Worm (Caenorhabditis elegans) whole organism, L1 larva: Measurements from ENCODE around the gene Y56A3A.2.

Experiments used
- C16A3.4 ChIP-seq: fragments of 150-350 bp; optimal IDR thresholded peaks from 2 replicates; lab custom pipeline; 2014; ENCODE audit warnings: missing biosample characterization, missing genetic modification characterization
- F16B12.6 ChIP-seq: fragments of 150-350 bp; optimal IDR thresholded peaks from 2 replicates; lab custom pipeline; 2014; ENCODE audit warnings: missing biosample characterization, missing genetic modification characterization
- aha-1 ChIP-seq: fragments of 150-350 bp; optimal IDR thresholded peaks from 2 replicates; lab custom pipeline; 2014; ENCODE audit warnings: missing biosample characterization, missing genetic modification characterization
- aly-2 ChIP-seq: fragments of 150-350 bp; optimal IDR thresholded peaks from 2 replicates; lab custom pipeline; 2014; ENCODE audit warnings: missing biosample characterization, missing genetic modification characterization
- ama-1 ChIP-seq: fragments of 150-350 bp; optimal IDR thresholded peaks from 2 replicates; lab custom pipeline; 2014
- blmp-1 ChIP-seq: fragments of 150-350 bp; optimal IDR thresholded peaks from 2 replicates; lab custom pipeline; 2014; ENCODE audit warnings: missing biosample characterization, missing genetic modification characterization
- ceh-63 ChIP-seq: fragments of 200-800 bp; sonication (Bioruptor generic); optimal IDR thresholded peaks from 2 replicates; lab custom pipeline; 2018; ENCODE audit warnings: mild to moderate bottlenecking, missing genetic modification characterization, missing compliant biosample characterization
- ceh-8 ChIP-seq: fragments of 200-800 bp; sonication (Bioruptor generic); optimal IDR thresholded peaks from 2 replicates; lab custom pipeline; 2018; ENCODE audit warnings: mild to moderate bottlenecking, missing genetic modification characterization, moderate library complexity, missing compliant biosample characterization
- ceh-82 ChIP-seq, 3 experiments: fragments of 150-350 bp in 1 of 3; sonication (generic microtip) in 2 of 3; optimal IDR thresholded peaks; 2 replicates each; lab custom pipeline; 2014 to 2017; ENCODE audit warnings: missing biosample characterization in 3 of 3, missing genetic modification characterization in 3 of 3
- ces-1 ChIP-seq: fragments of 150-350 bp; optimal IDR thresholded peaks from 2 replicates; lab custom pipeline; 2014; ENCODE audit warnings: missing biosample characterization, missing genetic modification reagents, missing genetic modification characterization
- dpl-1 ChIP-seq, 3 experiments: fragments of 150-350 bp in 2 of 3; sonication (generic microtip) in 1 of 3; optimal IDR thresholded peaks; 2 replicates each; lab custom pipeline; 2014 to 2017; ENCODE audit warnings: missing biosample characterization in 3 of 3, missing genetic modification characterization in 3 of 3, missing genetic modification reagents in 3 of 3
- dsc-1 ChIP-seq: sonication (generic microtip); optimal IDR thresholded peaks from 2 replicates; lab custom pipeline; 2016; ENCODE audit warnings: mild to moderate bottlenecking, missing genetic modification characterization, missing compliant biosample characterization
- efl-1 ChIP-seq, 4 experiments: fragments of 150-350 bp; optimal IDR thresholded peaks in 3 of 4; peaks in 1 of 4; 1 replicate in 1 of 4; 2 replicates in 3 of 4; lab custom pipeline; 2014; ENCODE audit warnings: missing biosample characterization in 2 of 4, missing genetic modification characterization in 2 of 4, missing genetic modification reagents in 2 of 4
- egl-27 ChIP-seq, 2 experiments: fragments of 150-350 bp in 1 of 2; sonication (generic microtip); optimal IDR thresholded peaks; 3 replicates each; lab custom pipeline; 2017 to 2018; ENCODE audit warnings: missing biosample characterization in 2 of 2, missing genetic modification characterization in 2 of 2, missing genetic modification reagents in 2 of 2
- elt-3 ChIP-seq, 6 experiments: fragments of 150-350 bp in 1 of 6; sonication (generic microtip); optimal IDR thresholded peaks; 2 replicates each; lab custom pipeline; 2017 to 2018; ENCODE audit warnings: missing biosample characterization in 6 of 6, missing genetic modification characterization in 6 of 6, inconsistent platforms in 1 of 6
- fkh-4 ChIP-seq: sonication (generic microtip); optimal IDR thresholded peaks from 2 replicates; lab custom pipeline; 2016; ENCODE audit warnings: missing compliant biosample characterization, missing genetic modification characterization, borderline replicate concordance
- fkh-8 ChIP-seq: sonication (generic microtip); optimal IDR thresholded peaks from 2 replicates; lab custom pipeline; 2016; ENCODE audit warnings: mild to moderate bottlenecking, missing genetic modification characterization, missing compliant biosample characterization
- fos-1 ChIP-seq: fragments of 150-350 bp; optimal IDR thresholded peaks from 2 replicates; lab custom pipeline; 2014; ENCODE audit warnings: missing biosample characterization, missing genetic modification characterization
- isw-1 ChIP-seq: fragments of 200-800 bp; sonication (Bioruptor generic); IDR thresholded peaks from 2 replicates; pipeline ENCODE4 v1.3.6; 2022; ENCODE audit warnings: missing genetic modification characterization, missing compliant biosample characterization
- lin-13 ChIP-seq: fragments of 150-350 bp; optimal IDR thresholded peaks from 2 replicates; lab custom pipeline; 2014; ENCODE audit warnings: missing biosample characterization, missing genetic modification reagents, missing genetic modification characterization
- lin-14 ChIP-seq: fragments of 200-800 bp; sonication (Bioruptor generic); optimal IDR thresholded peaks from 2 replicates; lab custom pipeline; 2018; ENCODE audit warnings: mild to moderate bottlenecking, missing genetic modification characterization, moderate library complexity, missing compliant biosample characterization
- lin-15B ChIP-seq: fragments of 150-350 bp; sonication (generic microtip); optimal IDR thresholded peaks from 3 replicates; lab custom pipeline; 2014; ENCODE audit warnings: missing biosample characterization, missing genetic modification characterization
- lin-35 ChIP-seq, 2 experiments: fragments of 150-350 bp; optimal IDR thresholded peaks; 2 replicates each; lab custom pipeline; 2014; ENCODE audit warnings: missing biosample characterization in 2 of 2, missing genetic modification characterization in 2 of 2, missing genetic modification reagents in 2 of 2
- lin-39 ChIP-seq: fragments of 150-350 bp; optimal IDR thresholded peaks from 2 replicates; lab custom pipeline; 2014; ENCODE audit warnings: missing biosample characterization, missing genetic modification reagents, missing genetic modification characterization
- lir-3 ChIP-seq: sonication (generic microtip); optimal IDR thresholded peaks from 2 replicates; lab custom pipeline; 2016; ENCODE audit warnings: mild to moderate bottlenecking, missing genetic modification characterization, moderate library complexity, missing compliant biosample characterization; ENCODE audit not compliant: poor library complexity
- lsy-2 ChIP-seq, 2 experiments: fragments of 150-350 bp; optimal IDR thresholded peaks; 2 replicates each; lab custom pipeline; 2014; ENCODE audit warnings: missing biosample characterization in 2 of 2, missing genetic modification characterization in 2 of 2
- mdl-1 ChIP-seq, 2 experiments: fragments of 150-350 bp; optimal IDR thresholded peaks; 2 replicates each; lab custom pipeline; 2014 to 2017; ENCODE audit warnings: missing biosample characterization in 2 of 2, missing genetic modification characterization in 2 of 2, inconsistent platforms in 1 of 2
- mep-1 ChIP-seq: fragments of 150-350 bp; optimal IDR thresholded peaks from 2 replicates; lab custom pipeline; 2014; ENCODE audit warnings: missing biosample characterization, missing genetic modification characterization
- nhr-20 ChIP-seq: sonication (generic microtip); optimal IDR thresholded peaks from 2 replicates; lab custom pipeline; 2016; ENCODE audit warnings: mild to moderate bottlenecking, missing genetic modification characterization, missing compliant biosample characterization
- nhr-47 ChIP-seq: sonication (generic microtip); optimal IDR thresholded peaks from 2 replicates; lab custom pipeline; 2016; ENCODE audit warnings: mild to moderate bottlenecking, missing genetic modification characterization, moderate library complexity, missing compliant biosample characterization
- nhr-71 ChIP-seq: sonication (generic microtip); optimal IDR thresholded peaks from 2 replicates; lab custom pipeline; 2016; ENCODE audit warnings: mild to moderate bottlenecking, missing genetic modification characterization, moderate library complexity, missing compliant biosample characterization
- nhr-77 ChIP-seq: fragments of 150-350 bp; optimal IDR thresholded peaks from 2 replicates; lab custom pipeline; 2014; ENCODE audit warnings: missing biosample characterization, missing genetic modification characterization
- nhr-84 ChIP-seq: sonication (generic microtip); optimal IDR thresholded peaks from 2 replicates; lab custom pipeline; 2017; ENCODE audit warnings: missing biosample characterization, missing genetic modification characterization
- nhr-90 ChIP-seq: sonication (generic microtip); optimal IDR thresholded peaks from 2 replicates; lab custom pipeline; 2016; ENCODE audit warnings: mild to moderate bottlenecking, missing genetic modification characterization, missing compliant biosample characterization; ENCODE audit not compliant: poor library complexity
- pax-3 ChIP-seq: fragments of 200-800 bp; sonication (Bioruptor generic); optimal IDR thresholded peaks from 2 replicates; lab custom pipeline; 2018; ENCODE audit warnings: mild to moderate bottlenecking, missing genetic modification characterization, moderate library complexity, missing compliant biosample characterization
- rnt-1 ChIP-seq: sonication (generic microtip); optimal IDR thresholded peaks from 2 replicates; lab custom pipeline; 2016; ENCODE audit warnings: mild to moderate bottlenecking, missing genetic modification characterization, moderate library complexity, missing compliant biosample characterization
- skn-1 ChIP-seq: fragments of 150-350 bp; optimal IDR thresholded peaks from 2 replicates; lab custom pipeline; 2014; ENCODE audit warnings: missing biosample characterization, missing genetic modification characterization
- snpc-4 ChIP-seq: fragments of 150-350 bp; optimal IDR thresholded peaks from 2 replicates; lab custom pipeline; 2014; ENCODE audit warnings: missing biosample characterization, missing genetic modification characterization
- snu-23 ChIP-seq: sonication (generic microtip); optimal IDR thresholded peaks from 2 replicates; lab custom pipeline; 2016; ENCODE audit warnings: missing genetic modification characterization, missing compliant biosample characterization
- swsn-7 ChIP-seq: sonication (generic microtip); optimal IDR thresholded peaks from 2 replicates; lab custom pipeline; 2016; ENCODE audit warnings: missing genetic modification characterization, missing compliant biosample characterization
- tbx-2 ChIP-seq: sonication (generic microtip); optimal IDR thresholded peaks from 2 replicates; lab custom pipeline; 2016; ENCODE audit warnings: missing genetic modification characterization, missing compliant biosample characterization
- unc-130 ChIP-seq: fragments of 150-350 bp; optimal IDR thresholded peaks from 2 replicates; lab custom pipeline; 2017; ENCODE audit warnings: missing biosample characterization, missing genetic modification characterization, inconsistent platforms
- unc-30 ChIP-seq: sonication (generic microtip); optimal IDR thresholded peaks from 2 replicates; lab custom pipeline; 2017; ENCODE audit warnings: missing biosample characterization, missing genetic modification characterization
- unc-86 ChIP-seq: sonication (generic microtip); optimal IDR thresholded peaks from 2 replicates; lab custom pipeline; 2016; ENCODE audit warnings: missing genetic modification characterization, missing compliant biosample characterization
- vab-15 ChIP-seq: sonication (generic microtip); optimal IDR thresholded peaks from 2 replicates; lab custom pipeline; 2017; ENCODE audit warnings: missing genotype, mild to moderate bottlenecking, missing genetic modification characterization, missing compliant biosample characterization
- xbp-1 ChIP-seq: sonication (generic microtip); optimal IDR thresholded peaks from 2 replicates; lab custom pipeline; 2016; ENCODE audit warnings: missing genetic modification characterization, missing compliant biosample characterization

Gene Y56A3A.2

ce11 chrIII:11825654-11826053 is 36.4 kb downstream of the Y56A3A.2 start:
- TF ChIP-seq swsn-7 (tag; lab: Kevin White, UChicago) (peak; percentile 38), aha-1 (tag; lab: Kevin White, UChicago) (no peak), unc-30 (no peak), unc-86 (tag; lab: Kevin White, UChicago) (peak; percentile 6), ama-1 (lab: Kevin White, UChicago) (no peak), lin-15B (peak; percentile 76), ceh-82 (tag; optimal IDR thresholded peaks at IDR 0.05; lab: Kevin White, UChicago) (peak; percentile 27 to 85 (median 32)), nhr-84 (tag; lab: Kevin White, UChicago) (no peak), nhr-47 (tag; lab: Kevin White, UChicago) (peak; percentile 56), lin-39 (tag; lab: Kevin White, UChicago) (no peak), snu-23 (GFP tag; lab: Kevin White, UChicago) (peak; percentile 58), elt-3 (tag; optimal IDR thresholded peaks at IDR 0.05; lab: Kevin White, UChicago) (peak in 1 of 6 experiments; percentile 24), mdl-1 (tag; optimal IDR thresholded peaks at IDR 0.05; lab: Kevin White, UChicago) (peak in 1 of 2 experiments; percentile 88), F16B12.6 (peak; percentile 69), snpc-4 (tag; lab: Kevin White, UChicago) (peak; percentile 42), skn-1 (tag; lab: Kevin White, UChicago) (peak; percentile 86), pax-3 (no peak), ceh-8 (GFP tag; lab: Kevin White, UChicago) (no peak), lin-13 (peak; percentile 40), nhr-90 (tag; lab: Kevin White, UChicago) (peak; percentile 16), rnt-1 (peak; percentile 52), nhr-20 (peak; percentile 30), isw-1 (peak; percentile 41; the same call in 1 of the 2 replicates), dsc-1 (peak; percentile 55), blmp-1 (tag; lab: Kevin White, UChicago) (peak; percentile 65), lir-3 (no peak), vab-15 (tag; lab: Kevin White, UChicago) (peak; percentile 72), nhr-77 (tag; lab: Kevin White, UChicago) (peak; percentile 47), efl-1 (optimal IDR thresholded peaks at IDR 0.05; lab: Kevin White, UChicago) (peak; percentile 52 to 71), efl-1 (GFP tag; optimal IDR thresholded peaks at IDR 0.05 in 1 of 2; lab: Kevin White, UChicago) (peak; percentile 74 to 96), egl-27 (tag; optimal IDR thresholded peaks at IDR 0.05; lab: Kevin White, UChicago) (no peak), C16A3.4 (tag; lab: Kevin White, UChicago) (peak; percentile 82), fkh-8 (peak; percentile 75), aly-2 (tag; lab: Kevin White, UChicago) (no peak), dpl-1 (GFP tag; optimal IDR thresholded peaks at IDR 0.05; lab: Kevin White, UChicago) (peak; percentile 33 to 76 (median 58)), lsy-2 (tag; optimal IDR thresholded peaks at IDR 0.05; lab: Kevin White, UChicago) (peak; percentile 61 to 90), fos-1 (tag; lab: Kevin White, UChicago) (peak; percentile 34), tbx-2 (peak; percentile 64), xbp-1 (tag; lab: Kevin White, UChicago) (peak; percentile 47), ces-1 (GFP tag; lab: Kevin White, UChicago) (no peak), fkh-4 (tag; lab: Kevin White, UChicago) (no peak), lin-35 (GFP tag; optimal IDR thresholded peaks at IDR 0.05; lab: Kevin White, UChicago) (peak; percentile 72 to 78), unc-130 (tag; lab: Kevin White, UChicago) (peak; percentile 84), nhr-71 (peak; percentile 58), lin-14 (peak; percentile 78), ceh-63 (GFP tag; lab: Kevin White, UChicago) (no peak), mep-1 (peak; percentile 49)
